Fruit fly (Drosophila melanogaster): ENCODE results near the gene salr.

dm6 chr2L:11386379-11387017 is 27.8 kb downstream of the salr start:
- TF ChIP-seq Hnf4 (GFP tag; optimal IDR thresholded peaks at IDR 0.05) (peak; percentile 29), h (GFP tag; optimal IDR thresholded peaks at IDR 0.05) (peak; percentile 56), jim (GFP tag; optimal IDR thresholded peaks at IDR 0.05) (no peak), Dfd (GFP tag; optimal IDR thresholded peaks at IDR 0.05) (no peak), rgr (GFP tag; optimal IDR thresholded peaks at IDR 0.05) (peak; percentile 14), HLH106 (tag; optimal IDR thresholded peaks at IDR 0.05) (peak; percentile 35), pan (optimal IDR thresholded peaks at IDR 0.05) (no peak), Hr78 (GFP tag; optimal IDR thresholded peaks at IDR 0.05) (no peak), dl (GFP tag; optimal IDR thresholded peaks at IDR 0.05; ENCODE audit: insufficient read depth in 1 of 2, partially characterized antibody in 2 of 2) (no peak), Vsx2 (GFP tag; optimal IDR thresholded peaks at IDR 0.05; ENCODE audit: partially characterized antibody) (no peak), lola (GFP tag; optimal IDR thresholded peaks at IDR 0.05) (no peak), psq (GFP tag; optimal IDR thresholded peaks at IDR 0.05) (peak; percentile 5)

Data from whole organism, wandering third instar larva.